Fruit fly (Drosophila melanogaster): Measurements from ENCODE around the gene CG7924.

CG7924 gene

dm6 chr3L:14235820-14236219, 2.6 kb downstream of the CG7924 start, which contains the start of gene CG34244:
Gene CG34244, minus strand, starts transcription at chr3L:14235941.
- TF ChIP-seq esn (GFP tag; optimal IDR thresholded peaks at IDR 0.05): peak; percentile 5
- no peak for TF ChIP-seq Hr38 (GFP tag; optimal IDR thresholded peaks at IDR 0.05)
- no peak for TF ChIP-seq Hr39 (GFP tag; optimal IDR thresholded peaks at IDR 0.05)
- TF ChIP-seq Eip78C (GFP tag): peak; percentile 85

dm6 chr3L:14236335-14236734, 3.1 kb downstream of the CG7924 start, which contains the start of gene CG7906:
Gene CG7906, plus strand, starts transcription at chr3L:14236635.
- TF ChIP-seq eg (GFP tag; IDR thresholded peaks at IDR 0.05) (no peak), achi (GFP tag; optimal IDR thresholded peaks at IDR 0.05) (no peak), CG6792 (GFP tag; optimal IDR thresholded peaks at IDR 0.05) (no peak), Smox (GFP tag; optimal IDR thresholded peaks at IDR 0.05) (no peak), CG8632 (GFP tag; optimal IDR thresholded peaks at IDR 0.05) (no peak), CG8119 (GFP tag; IDR thresholded peaks at IDR 0.05) (no peak), Sox14 (GFP tag; optimal IDR thresholded peaks at IDR 0.05) (no peak)

- peak; percentile 82 for TF ChIP-seq CG6163 (GFP tag; IDR thresholded peaks at IDR 0.05)
- TF ChIP-seq Hr38 (GFP tag; optimal IDR thresholded peaks at IDR 0.05): no peak
- peak; percentile 42 for TF ChIP-seq Lpt (GFP tag; optimal IDR thresholded peaks at IDR 0.05)
- TF ChIP-seq fd59A (GFP tag; optimal IDR thresholded peaks at IDR 0.05): peak; percentile 18
- peak; percentile 69 for TF ChIP-seq Hr4 (GFP tag; optimal IDR thresholded peaks at IDR 0.05)
- TF ChIP-seq pdm3 (GFP tag; optimal IDR thresholded peaks at IDR 0.05): peak; percentile 42
- no peak for TF ChIP-seq Blimp-1 (GFP tag; optimal IDR thresholded peaks at IDR 0.05)
- TF ChIP-seq dsx (GFP tag; optimal IDR thresholded peaks at IDR 0.05; ENCODE audit: poor library complexity, severe bottlenecking): peak; percentile 7
- TF ChIP-seq net (GFP tag; optimal IDR thresholded peaks at IDR 0.05): peak; percentile 50
- peak; percentile 64 for TF ChIP-seq OdsH (GFP tag; optimal IDR thresholded peaks at IDR 0.05)
- TF ChIP-seq Eip93F (GFP tag; optimal IDR thresholded peaks at IDR 0.05): no peak
- peak; percentile 44 for TF ChIP-seq CG8632 (GFP tag; optimal IDR thresholded peaks at IDR 0.05)
- peak in 1 of 2 experiments; percentile 58 for TF ChIP-seq salr (GFP tag; optimal IDR thresholded peaks at IDR 0.05)
- TF ChIP-seq fd85E (GFP tag; optimal IDR thresholded peaks at IDR 0.05): no peak
- TF ChIP-seq eg (GFP tag; IDR thresholded peaks at IDR 0.05): peak; percentile 57; the same call in 2 of the 3 replicates
- TF ChIP-seq Eip78C (GFP tag): peak; percentile 86
- TF ChIP-seq topi (GFP tag; optimal IDR thresholded peaks at IDR 0.05): peak; percentile 63
- TF ChIP-seq CG11294 (GFP tag; IDR thresholded peaks at IDR 0.05): no peak
- peak; percentile 66 for TF ChIP-seq achi (GFP tag; optimal IDR thresholded peaks at IDR 0.05)
- no peak for TF ChIP-seq CG16779 (tag; optimal IDR thresholded peaks at IDR 0.05)
- peak; percentile 51 for TF ChIP-seq CG31627 (GFP tag; optimal IDR thresholded peaks at IDR 0.05)
- peak; percentile 15 for TF ChIP-seq dac (GFP tag; optimal IDR thresholded peaks at IDR 0.05)
- peak; percentile 28 for TF ChIP-seq CG6854 (GFP tag; optimal IDR thresholded peaks at IDR 0.05)
- TF ChIP-seq Sox102F (GFP tag; optimal IDR thresholded peaks at IDR 0.05): peak; percentile 70
- TF ChIP-seq CG4318 (GFP tag; optimal IDR thresholded peaks at IDR 0.05): peak; percentile 58
- TF ChIP-seq vri (GFP tag; optimal IDR thresholded peaks at IDR 0.05): peak; percentile 35
- TF ChIP-seq Sox15 (GFP tag; optimal IDR thresholded peaks at IDR 0.05): no peak
- no peak for TF ChIP-seq CG9139 (GFP tag; optimal IDR thresholded peaks at IDR 0.05)
- peak; percentile 73 for TF ChIP-seq esn (GFP tag; optimal IDR thresholded peaks at IDR 0.05)
- no peak for TF ChIP-seq CG1621 (tag; optimal IDR thresholded peaks at IDR 0.05)
- peak; percentile 67 for TF ChIP-seq Smox (GFP tag; optimal IDR thresholded peaks at IDR 0.05)
- peak; percentile 49 for TF ChIP-seq Gug (GFP tag; IDR thresholded peaks at IDR 0.05)
- TF ChIP-seq CG7368 (GFP tag; optimal IDR thresholded peaks at IDR 0.05): peak; percentile 25
- TF ChIP-seq CG6276 (GFP tag; optimal IDR thresholded peaks at IDR 0.05): peak; percentile 78
- TF ChIP-seq cyc (GFP tag; optimal IDR thresholded peaks at IDR 0.05): peak; percentile 54
- peak; percentile 55 for TF ChIP-seq Sox14 (GFP tag; optimal IDR thresholded peaks at IDR 0.05)
- peak in 1 of 2 experiments; percentile 63 for TF ChIP-seq ss (GFP tag; optimal IDR thresholded peaks at IDR 0.05)
- peak; percentile 38 for TF ChIP-seq Hr39 (GFP tag; optimal IDR thresholded peaks at IDR 0.05)
- peak; percentile 81 for TF ChIP-seq CG32006 (GFP tag; optimal IDR thresholded peaks at IDR 0.05)
- no peak for TF ChIP-seq CG11762 (GFP tag; optimal IDR thresholded peaks at IDR 0.05; ENCODE audit: insufficient read depth)
- peak; percentile 77 for TF ChIP-seq CG8119 (GFP tag; IDR thresholded peaks at IDR 0.05)
- peak; percentile 58 for TF ChIP-seq CG10631 (GFP tag; optimal IDR thresholded peaks at IDR 0.05)
- peak; percentile 25 for TF ChIP-seq Ets21C (GFP tag; optimal IDR thresholded peaks at IDR 0.05)
- peak; percentile 74 for TF ChIP-seq Met (GFP tag; optimal IDR thresholded peaks at IDR 0.05)
- TF ChIP-seq svp (GFP tag): peak; percentile 85
Observed at dm6 chr3L:14239325-14239724, 6.1 kb downstream of the CG7924 start.
